Fruit fly (Drosophila melanogaster): ENCODE measurements around the gene Snx1.

Gene Snx1

DNA sequence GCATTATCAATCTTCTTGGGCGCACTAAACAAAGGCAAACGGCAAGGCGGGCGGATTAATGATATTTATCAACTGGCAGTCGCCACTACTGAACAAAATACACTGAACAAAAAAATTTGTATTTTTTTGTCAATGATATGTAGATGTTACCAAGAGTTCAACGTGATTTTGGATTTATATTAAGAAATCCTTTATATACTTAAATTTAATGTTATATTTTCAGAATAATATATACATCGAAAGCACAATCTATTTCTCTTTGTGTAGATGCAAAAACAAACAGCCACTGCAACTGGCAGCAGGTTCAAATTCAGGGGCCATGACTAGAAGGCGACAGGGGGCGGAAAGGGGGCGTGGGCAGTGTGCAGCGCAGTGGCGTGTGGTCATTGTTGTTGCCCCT lies 33.2 kb downstream of the Snx1 start:
- peak; percentile 92 for TF ChIP-seq CG32121 (GFP tag; IDR thresholded peaks at IDR 0.05)
- TF ChIP-seq rn (GFP tag; IDR thresholded peaks at IDR 0.05): peak; percentile 54; the same call in 1 of the 2 replicates
- peak; percentile 71 for TF ChIP-seq CG8301 (tag; optimal IDR thresholded peaks at IDR 0.05)
- TF ChIP-seq CG14655 (GFP tag; optimal IDR thresholded peaks at IDR 0.05): peak; percentile 74
- no peak for TF ChIP-seq CG13204 (GFP tag; optimal IDR thresholded peaks at IDR 0.05)
- peak; percentile 14 for TF ChIP-seq Pif1A (GFP tag; optimal IDR thresholded peaks at IDR 0.05)
- TF ChIP-seq fd96Ca (GFP tag; IDR thresholded peaks at IDR 0.05): peak; percentile 60; the same call in 1 of the 3 replicates
- TF ChIP-seq CG12605 (GFP tag; IDR thresholded peaks at IDR 0.05): peak; percentile 80
- peak; percentile 82 for TF ChIP-seq Ets98B (GFP tag; IDR thresholded peaks at IDR 0.05)
- peak; percentile 56 for TF ChIP-seq CG9948 (tag; optimal IDR thresholded peaks at IDR 0.05)
- TF ChIP-seq CG10348 (GFP tag; IDR thresholded peaks at IDR 0.05): peak; percentile 51; the same call in 1 of the 2 replicates
- TF ChIP-seq Pif1B (GFP tag; optimal IDR thresholded peaks at IDR 0.05): peak; percentile 13
- no peak for TF ChIP-seq CG34367 (tag; optimal IDR thresholded peaks at IDR 0.05)
- TF ChIP-seq D1 (tag; optimal IDR thresholded peaks at IDR 0.05): no peak
- peak; percentile 73 for TF ChIP-seq CG8159 (tag; optimal IDR thresholded peaks at IDR 0.05)
- TF ChIP-seq CG4496 (GFP tag; IDR thresholded peaks at IDR 0.05): peak; percentile 83
- no peak for TF ChIP-seq EcR (GFP tag; optimal IDR thresholded peaks at IDR 0.05)
- TF ChIP-seq CG15710 (tag; optimal IDR thresholded peaks at IDR 0.05): peak; percentile 72
- TF ChIP-seq Snoo (tag; optimal IDR thresholded peaks at IDR 0.05): no peak
- TF ChIP-seq CG17806 (tag; optimal IDR thresholded peaks at IDR 0.05): no peak
- no peak for TF ChIP-seq gl (tag; optimal IDR thresholded peaks at IDR 0.05)

dm6 chr2L:3483672-3484071 lies 34.2 kb downstream of the Snx1 start:
- TF ChIP-seq EcR (GFP tag; optimal IDR thresholded peaks at IDR 0.05) (no peak), CG10348 (GFP tag; IDR thresholded peaks at IDR 0.05) (0 out of 2 replicates have a peak, but pooled peaks have one; percentile 18), Pif1A (GFP tag; optimal IDR thresholded peaks at IDR 0.05) (no peak), Ets98B (GFP tag; IDR thresholded peaks at IDR 0.05) (peak; percentile 35; the same call in 1 of the 2 replicates), rn (GFP tag; IDR thresholded peaks at IDR 0.05) (no peak), fd96Ca (GFP tag; IDR thresholded peaks at IDR 0.05) (no peak; the same call in 2 of the 3 replicates), D1 (tag; optimal IDR thresholded peaks at IDR 0.05) (no peak), CG32121 (GFP tag; IDR thresholded peaks at IDR 0.05) (peak; percentile 44; the same call in 1 of the 2 replicates), Pif1B (GFP tag; optimal IDR thresholded peaks at IDR 0.05) (no peak), CG8159 (tag; optimal IDR thresholded peaks at IDR 0.05) (no peak), gl (tag; optimal IDR thresholded peaks at IDR 0.05) (no peak), CG12605 (GFP tag; IDR thresholded peaks at IDR 0.05) (no peak), CG14655 (GFP tag; optimal IDR thresholded peaks at IDR 0.05) (no peak), CG4496 (GFP tag; IDR thresholded peaks at IDR 0.05) (no peak), CG13204 (GFP tag; optimal IDR thresholded peaks at IDR 0.05) (no peak), CG34367 (tag; optimal IDR thresholded peaks at IDR 0.05) (no peak), CG17806 (tag; optimal IDR thresholded peaks at IDR 0.05) (no peak), CG9948 (tag; optimal IDR thresholded peaks at IDR 0.05) (no peak)

- no peak for TF ChIP-seq EcR (GFP tag; optimal IDR thresholded peaks at IDR 0.05)
- TF ChIP-seq CG14655 (GFP tag; optimal IDR thresholded peaks at IDR 0.05): peak; percentile 2
- TF ChIP-seq D1 (tag; optimal IDR thresholded peaks at IDR 0.05): no peak
- TF ChIP-seq CG8159 (tag; optimal IDR thresholded peaks at IDR 0.05): no peak
These were observed 35.3 kb downstream of the Snx1 start for dm6 chr2L:3484759-3485158.

DNA sequence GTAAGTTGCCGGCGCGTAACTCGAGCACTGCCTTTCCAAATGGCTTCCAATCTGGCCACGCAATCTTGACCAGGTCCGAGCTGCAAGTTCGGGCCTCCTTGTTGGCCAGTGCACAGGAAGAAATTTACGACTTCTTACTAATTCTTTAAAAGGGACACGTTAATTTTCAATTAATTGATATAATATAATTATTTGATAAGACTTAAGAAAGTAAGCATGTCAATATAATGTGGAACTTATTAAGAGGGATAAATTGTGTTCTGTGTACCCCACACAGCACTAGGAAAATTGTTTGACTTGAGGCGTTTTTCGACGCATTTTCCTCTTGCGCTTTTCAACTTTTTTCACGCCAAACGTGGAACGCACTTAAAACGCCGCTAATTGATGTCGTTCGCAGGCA lies 36.0 kb downstream of the Snx1 start:
- no peak for TF ChIP-seq CG34367 (tag; optimal IDR thresholded peaks at IDR 0.05)
- TF ChIP-seq CG17806 (tag; optimal IDR thresholded peaks at IDR 0.05): no peak
- TF ChIP-seq CG8301 (tag; optimal IDR thresholded peaks at IDR 0.05): peak; percentile 40
- TF ChIP-seq CG15710 (tag; optimal IDR thresholded peaks at IDR 0.05): no peak
- no peak for TF ChIP-seq rn (GFP tag; IDR thresholded peaks at IDR 0.05)
- peak; percentile 53; the same call in 1 of the 2 replicates for TF ChIP-seq CG12605 (GFP tag; IDR thresholded peaks at IDR 0.05)
- TF ChIP-seq CG10348 (GFP tag; IDR thresholded peaks at IDR 0.05): no peak
- TF ChIP-seq Ets98B (GFP tag; IDR thresholded peaks at IDR 0.05): peak; percentile 7; the same call in 1 of the 2 replicates
- no peak for TF ChIP-seq CG8159 (tag; optimal IDR thresholded peaks at IDR 0.05)
- 0 out of 2 replicates have a peak, but pooled peaks have one; percentile 9 for TF ChIP-seq CG32121 (GFP tag; IDR thresholded peaks at IDR 0.05)
- 0 out of 3 replicates have a peak, but pooled peaks have one; percentile 41 for TF ChIP-seq CG4496 (GFP tag; IDR thresholded peaks at IDR 0.05)
- no peak for TF ChIP-seq CG13204 (GFP tag; optimal IDR thresholded peaks at IDR 0.05)
- TF ChIP-seq CG9948 (tag; optimal IDR thresholded peaks at IDR 0.05): no peak
- no peak for TF ChIP-seq gl (tag; optimal IDR thresholded peaks at IDR 0.05)
- no peak for TF ChIP-seq Snoo (tag; optimal IDR thresholded peaks at IDR 0.05)
- TF ChIP-seq D1 (tag; optimal IDR thresholded peaks at IDR 0.05): no peak
- peak; percentile 44 for TF ChIP-seq CG14655 (GFP tag; optimal IDR thresholded peaks at IDR 0.05)
- 0 out of 3 replicates have a peak, but pooled peaks have one; percentile 27 for TF ChIP-seq fd96Ca (GFP tag; IDR thresholded peaks at IDR 0.05)
- TF ChIP-seq Pif1B (GFP tag; optimal IDR thresholded peaks at IDR 0.05): no peak
- TF ChIP-seq Pif1A (GFP tag; optimal IDR thresholded peaks at IDR 0.05): no peak
- no peak for TF ChIP-seq EcR (GFP tag; optimal IDR thresholded peaks at IDR 0.05)

DNA sequence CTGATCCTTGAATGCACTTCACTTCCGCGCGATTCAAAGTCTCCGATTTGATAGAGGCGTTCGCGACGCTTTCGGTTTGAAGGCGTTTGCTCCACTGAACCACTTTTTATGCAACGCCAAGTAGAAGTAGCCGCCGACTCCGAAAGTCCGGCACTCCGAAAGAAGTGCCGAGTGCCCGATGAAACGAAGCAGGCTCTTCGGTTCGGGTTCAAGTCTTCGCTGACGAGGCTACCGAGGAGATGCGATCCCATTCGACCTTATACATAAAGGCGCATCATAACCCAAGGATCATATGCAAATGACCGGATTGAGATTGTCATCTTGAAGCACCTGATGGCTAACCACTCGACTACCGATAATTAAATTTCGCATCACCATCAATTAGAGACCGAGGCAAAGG lies 41.5 kb downstream of the Snx1 start, which contains the start of gene CG15414:
TSS of gene CG15414 (minus strand) at position 101 of the 400 bp plus-strand sequence.
- TF ChIP-seq CG12605 (GFP tag; IDR thresholded peaks at IDR 0.05): no peak
- TF ChIP-seq CG4496 (GFP tag; IDR thresholded peaks at IDR 0.05): peak; percentile 53; the same call in 2 of the 3 replicates
- TF ChIP-seq EcR (GFP tag; optimal IDR thresholded peaks at IDR 0.05): no peak

dm6 chr2L:3493475-3493874 lies 44.0 kb downstream of the Snx1 start:
- TF ChIP-seq CG8301 (tag; optimal IDR thresholded peaks at IDR 0.05) (peak; percentile 2), CG12605 (GFP tag; IDR thresholded peaks at IDR 0.05) (peak; percentile 33; the same call in 1 of the 2 replicates), CG15710 (tag; optimal IDR thresholded peaks at IDR 0.05) (no peak), CG32121 (GFP tag; IDR thresholded peaks at IDR 0.05) (peak; percentile 48; the same call in 1 of the 2 replicates)

All from whole organism, pupa.